Fruit fly (Drosophila melanogaster) whole organism, embryonic: ENCODE data around the gene CG34293.
A peak's percentile ranks its signal among the peaks of the same experiment; 100 is the strongest.

ENCODE experiments used
- Bdp1 ChIP-seq: fragments of 200-800 bp; sonication (Bioruptor generic); optimal IDR thresholded peaks from 3 replicates; lab custom pipeline; 2016; ENCODE audit warnings: missing biosample characterization, missing genetic modification characterization
- Bteb2 ChIP-seq: fragments of 200-800 bp; sonication (Bioruptor generic); optimal IDR thresholded peaks from 2 replicates; lab custom pipeline; 2016; ENCODE audit warnings: missing biosample characterization, missing genetic modification characterization
- CG10147 ChIP-seq: fragments of 200-800 bp; sonication (Bioruptor generic); optimal IDR thresholded peaks from 2 replicates; lab custom pipeline; 2019; ENCODE audit warnings: missing biosample characterization, mild to moderate bottlenecking, missing genetic modification characterization, moderate library complexity
- CG11504 ChIP-seq: fragments of 200-800 bp; sonication (Bioruptor generic); optimal IDR thresholded peaks from 3 replicates; lab custom pipeline; 2019; ENCODE audit warnings: missing biosample characterization, mild to moderate bottlenecking, missing genetic modification characterization, moderate library complexity
- CG11560 ChIP-seq: fragments of 200-800 bp; sonication (Bioruptor generic); IDR thresholded peaks from 3 replicates; pipeline ENCODE4 v1.3.6; 2022; ENCODE audit warnings: missing biosample characterization, missing genetic modification characterization
- CG13123 ChIP-seq: fragments of 200-800 bp; sonication (Bioruptor generic); optimal IDR thresholded peaks from 2 replicates; lab custom pipeline; 2016; ENCODE audit warnings: missing biosample characterization, missing genetic modification characterization
- CG13296 ChIP-seq: fragments of 200-800 bp; sonication (Bioruptor generic); optimal IDR thresholded peaks from 3 replicates; lab custom pipeline; 2018; ENCODE audit warnings: missing biosample characterization, mild to moderate bottlenecking, missing genetic modification characterization
- CG14014 ChIP-seq: fragments of 200-800 bp; sonication (Bioruptor generic); IDR thresholded peaks from 2 replicates; pipeline ENCODE4 v1.3.6; 2022; ENCODE audit warnings: missing biosample characterization, missing genetic modification characterization
- CG14710 ChIP-seq: fragments of 200-800 bp; sonication (Bioruptor generic); optimal IDR thresholded peaks from 3 replicates; lab custom pipeline; 2019; ENCODE audit warnings: missing biosample characterization, mild to moderate bottlenecking, missing genetic modification characterization, moderate library complexity
- CG14965 ChIP-seq: fragments of 200-800 bp; sonication (Bioruptor generic); optimal IDR thresholded peaks from 2 replicates; lab custom pipeline; 2016; ENCODE audit warnings: missing biosample characterization, missing genetic modification characterization, borderline replicate concordance
- CG15269 ChIP-seq: fragments of 200-800 bp; sonication (Bioruptor generic); optimal IDR thresholded peaks from 2 replicates; lab custom pipeline; 2018; ENCODE audit warnings: missing biosample characterization, mild to moderate bottlenecking, missing genetic modification characterization, moderate library complexity
- CG16779 ChIP-seq: fragments of 200-800 bp; sonication (Bioruptor generic); IDR thresholded peaks from 2 replicates; pipeline ENCODE4 v1.3.6; 2022; ENCODE audit warnings: missing biosample characterization, missing genetic modification characterization
- CG1792 ChIP-seq: fragments of 200-800 bp; sonication (Bioruptor generic); optimal IDR thresholded peaks from 2 replicates; lab custom pipeline; 2016; ENCODE audit warnings: missing biosample characterization, missing genetic modification characterization
- CG2712 ChIP-seq: fragments of 200-800 bp; optimal IDR thresholded peaks from 3 replicates; lab custom pipeline; 2019; ENCODE audit warnings: missing biosample characterization, mild to moderate bottlenecking, missing genetic modification characterization, moderate library complexity
- CG33557 ChIP-seq: fragments of 200-800 bp; sonication (Bioruptor generic); optimal IDR thresholded peaks from 2 replicates; lab custom pipeline; 2019; ENCODE audit warnings: missing biosample characterization, mild to moderate bottlenecking, missing genetic modification characterization, moderate library complexity
- CG4854 ChIP-seq: fragments of 200-800 bp; sonication (Bioruptor generic); optimal IDR thresholded peaks from 2 replicates; lab custom pipeline; 2016; ENCODE audit warnings: missing biosample characterization, missing genetic modification characterization, inconsistent platforms
- CG6175 ChIP-seq: fragments of 200-800 bp; sonication (Bioruptor generic); IDR thresholded peaks from 3 replicates; pipeline ENCODE4 v1.3.6; 2022; ENCODE audit warnings: missing biosample characterization, missing genetic modification characterization
- CG7357 ChIP-seq: fragments of 200-800 bp; sonication (Bioruptor generic); IDR thresholded peaks from 3 replicates; pipeline ENCODE4 v1.3.6; 2022; ENCODE audit warnings: missing biosample characterization, missing genetic modification characterization
- CG7372 ChIP-seq: fragments of 200-800 bp; sonication (Bioruptor generic); IDR thresholded peaks from 2 replicates; pipeline ENCODE4 v1.3.6; 2022; ENCODE audit warnings: missing biosample characterization, missing genetic modification characterization
- CG7556 ChIP-seq: fragments of 200-800 bp; sonication (Bioruptor generic); optimal IDR thresholded peaks from 2 replicates; lab custom pipeline; 2017; ENCODE audit warnings: missing biosample characterization, mild to moderate bottlenecking, missing genetic modification characterization
- CG7745 ChIP-seq: fragments of 200-800 bp; sonication (Bioruptor generic); optimal IDR thresholded peaks from 2 replicates; lab custom pipeline; 2018; ENCODE audit warnings: missing biosample characterization, mild to moderate bottlenecking, missing genetic modification characterization, moderate library complexity
- CG7839 ChIP-seq: fragments of 200-800 bp; sonication (Bioruptor generic); optimal IDR thresholded peaks from 3 replicates; lab custom pipeline; 2018; ENCODE audit warnings: missing biosample characterization, mild to moderate bottlenecking, missing genetic modification characterization, moderate library complexity
- CG8924 ChIP-seq: fragments of 200-800 bp; optimal IDR thresholded peaks from 3 replicates; lab custom pipeline; 2019; ENCODE audit warnings: missing biosample characterization, mild to moderate bottlenecking, missing genetic modification characterization, moderate library complexity
- CG9932 ChIP-seq: fragments of 200-800 bp; sonication (Bioruptor generic); IDR thresholded peaks from 2 replicates; pipeline ENCODE4 v1.3.6; 2022; ENCODE audit warnings: missing biosample characterization, missing genetic modification characterization
- CrebB ChIP-seq: fragments of 200-800 bp; sonication (Bioruptor generic); optimal IDR thresholded peaks from 3 replicates; lab custom pipeline; 2018; ENCODE audit warnings: missing biosample characterization, mild to moderate bottlenecking, missing genetic modification characterization
- Dip2 ChIP-seq: fragments of 200-800 bp; sonication (Bioruptor generic); IDR thresholded peaks from 2 replicates; pipeline ENCODE4 v1.3.6; 2022; ENCODE audit warnings: missing biosample characterization, missing genetic modification characterization
- ERR ChIP-seq: fragments of 200-800 bp; sonication (Bioruptor generic); optimal IDR thresholded peaks from 2 replicates; lab custom pipeline; 2016; ENCODE audit warnings: missing biosample characterization, missing genetic modification characterization
- Fer2 ChIP-seq: fragments of 200-800 bp; sonication (Bioruptor generic); optimal IDR thresholded peaks from 2 replicates; lab custom pipeline; 2018; ENCODE audit warnings: missing biosample characterization, mild to moderate bottlenecking, missing genetic modification characterization, moderate library complexity
- HLH4C ChIP-seq: fragments of 200-800 bp; sonication (Bioruptor generic); IDR thresholded peaks from 3 replicates; pipeline ENCODE4 v1.3.6; 2022; ENCODE audit warnings: missing biosample characterization, missing genetic modification characterization; ENCODE audit not compliant: partially characterized antibody
- Hr39 ChIP-seq: fragments of >200 bp; optimal IDR thresholded peaks from 2 replicates; lab custom pipeline; 2017
- Lpt ChIP-seq: fragments of >200 bp; optimal IDR thresholded peaks from 2 replicates; lab custom pipeline; 2018; ENCODE audit warnings: missing biosample characterization, missing genetic modification characterization
- NC2α ChIP-seq: fragments of 200-800 bp; sonication (Bioruptor generic); optimal IDR thresholded peaks from 2 replicates; lab custom pipeline; 2016; ENCODE audit warnings: missing biosample characterization, missing genetic modification characterization
- Rx ChIP-seq: fragments of 200-800 bp; sonication (Bioruptor generic); IDR thresholded peaks from 2 replicates; pipeline ENCODE4 v1.3.6; 2022; ENCODE audit warnings: missing biosample characterization, missing genetic modification characterization
- Side ChIP-seq: fragments of 200-800 bp; sonication (Bioruptor generic); optimal IDR thresholded peaks from 2 replicates; lab custom pipeline; 2016; ENCODE audit warnings: missing biosample characterization, missing genetic modification characterization
- Taf1 ChIP-seq: fragments of 200-800 bp; sonication (Bioruptor generic); IDR thresholded peaks from 2 replicates; pipeline ENCODE4 v1.3.6; 2022; ENCODE audit warnings: missing biosample characterization, missing genetic modification characterization
- ase ChIP-seq: fragments of 200-800 bp; sonication (Bioruptor generic); IDR thresholded peaks from 3 replicates; pipeline ENCODE4 v1.3.6; 2022; ENCODE audit warnings: missing biosample characterization, missing genetic modification characterization
- btn ChIP-seq: fragments of 200-800 bp; sonication (Bioruptor generic); optimal IDR thresholded peaks from 2 replicates; lab custom pipeline; 2016; ENCODE audit warnings: missing biosample characterization, missing genetic modification characterization
- chinmo ChIP-seq: fragments of 200-800 bp; sonication (Bioruptor generic); IDR thresholded peaks from 4 replicates; pipeline ENCODE4 v1.3.6; 2022; ENCODE audit warnings: missing biosample characterization, missing genetic modification characterization; ENCODE audit not compliant: partially characterized antibody
- esg ChIP-seq: fragments of 200-800 bp; sonication (Bioruptor generic); conservative IDR thresholded peaks from 2 replicates; pipeline ENCODE4 v1.3.6; 2022; ENCODE audit warnings: missing biosample characterization, missing genetic modification characterization
- ewg ChIP-seq: fragments of 200-800 bp; sonication (Bioruptor generic); optimal IDR thresholded peaks from 3 replicates; lab custom pipeline; 2017; ENCODE audit warnings: mild to moderate bottlenecking, missing biosample characterization, missing genetic modification reagents, missing genetic modification characterization
- fd102C ChIP-seq: fragments of 200-800 bp; sonication (Bioruptor generic); optimal IDR thresholded peaks from 2 replicates; lab custom pipeline; 2018; ENCODE audit warnings: missing biosample characterization, mild to moderate bottlenecking, missing genetic modification characterization, moderate library complexity
- gfzf ChIP-seq: fragments of 200-800 bp; sonication (Bioruptor generic); optimal IDR thresholded peaks from 2 replicates; lab custom pipeline; 2016; ENCODE audit warnings: missing biosample characterization, mild to moderate bottlenecking, missing genetic modification characterization, moderate library complexity
- gsb ChIP-seq: fragments of 200-800 bp; sonication (Bioruptor generic); IDR thresholded peaks from 2 replicates; pipeline ENCODE4 v1.3.6; 2022; ENCODE audit warnings: missing biosample characterization, missing genetic modification characterization
- lbe ChIP-seq: fragments of 200-800 bp; sonication (Bioruptor generic); optimal IDR thresholded peaks from 2 replicates; lab custom pipeline; 2016; ENCODE audit warnings: missing biosample characterization, mild to moderate bottlenecking, missing genetic modification characterization
- lilli ChIP-seq: fragments of 200-800 bp; sonication (Bioruptor generic); optimal IDR thresholded peaks from 3 replicates; lab custom pipeline; 2016; ENCODE audit warnings: missing biosample characterization, missing genetic modification characterization
- lmd ChIP-seq: fragments of 200-800 bp; sonication (Bioruptor generic); IDR thresholded peaks from 2 replicates; pipeline ENCODE4 v1.3.6; 2022; ENCODE audit warnings: missing biosample characterization, missing genetic modification characterization
- pzg ChIP-seq: fragments of 200-800 bp; sonication (Bioruptor generic); optimal IDR thresholded peaks from 3 replicates; lab custom pipeline; 2018; ENCODE audit warnings: missing biosample characterization, mild to moderate bottlenecking, missing genetic modification characterization, moderate library complexity
- salm ChIP-seq: fragments of 200-800 bp; sonication (Bioruptor generic); optimal IDR thresholded peaks from 2 replicates; lab custom pipeline; 2018; ENCODE audit warnings: missing biosample characterization, mild to moderate bottlenecking, missing genetic modification characterization
- sc ChIP-seq, 3 experiments: fragments of >200 bp in 2 of 3; fragments of 200-800 bp in 1 of 3; sonication (Bioruptor generic) in 1 of 3; optimal IDR thresholded peaks; 2 replicates in 2 of 3; 3 replicates in 1 of 3; lab custom pipeline; 2017; ENCODE audit warnings: mild to moderate bottlenecking in 1 of 3, missing biosample characterization in 1 of 3, missing genetic modification characterization in 1 of 3, missing genetic modification reagents in 1 of 3
- so ChIP-seq: fragments of 200-800 bp; sonication (Bioruptor generic); IDR thresholded peaks from 3 replicates; pipeline ENCODE4 v1.3.6; 2022; ENCODE audit warnings: missing biosample characterization, missing genetic modification characterization
- sug ChIP-seq: fragments of 200-800 bp; optimal IDR thresholded peaks from 2 replicates; lab custom pipeline; 2019; ENCODE audit warnings: missing biosample characterization, mild to moderate bottlenecking, missing genetic modification characterization, moderate library complexity
- unc-4 ChIP-seq: fragments of 200-800 bp; sonication (Bioruptor generic); IDR thresholded peaks from 2 replicates; pipeline ENCODE4 v1.3.6; 2022; ENCODE audit warnings: missing biosample characterization, missing genetic modification characterization; ENCODE audit not compliant: partially characterized antibody

CG34293 gene

DNA sequence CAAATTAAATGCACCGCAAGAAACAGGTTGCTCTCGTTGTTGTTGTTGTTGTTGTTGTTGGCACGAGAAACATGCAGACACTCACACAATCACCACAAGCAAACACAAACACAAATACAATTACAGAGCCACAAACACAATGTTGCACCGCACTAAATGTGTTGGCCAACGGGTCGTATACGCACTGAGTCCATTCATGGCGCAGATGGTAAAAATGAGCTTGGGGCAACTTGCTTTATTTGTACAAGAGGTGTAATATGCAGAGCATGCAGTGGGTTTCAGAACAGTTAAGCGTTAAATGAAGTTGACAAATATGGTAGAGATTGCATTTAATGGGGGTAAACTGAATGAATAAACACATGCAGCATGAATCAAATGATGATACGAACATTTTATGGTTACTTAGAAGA, 27.5 kb downstream of the CG34293 start (continued):
- TF ChIP-seq Bteb2 (GFP tag; lab: Kevin White, UChicago), result no peak
- TF ChIP-seq CG33557 (GFP tag; lab: Kevin White, UChicago), result peak; percentile 43
- peak; percentile 41 for TF ChIP-seq CG7372 (GFP tag; lab: Robert Waterston, UW)
- no peak for TF ChIP-seq HLH4C (GFP tag; lab: Robert Waterston, UW)
- TF ChIP-seq salm, result peak; percentile 48
- no peak for TF ChIP-seq CG13123 (GFP tag; lab: Kevin White, UChicago)
- no peak for TF ChIP-seq NC2α
- TF ChIP-seq CG7839 (tag; lab: Kevin White, UChicago), result no peak
- TF ChIP-seq fd102C (GFP tag; lab: Kevin White, UChicago), result no peak
- peak; percentile 9 for TF ChIP-seq btn (GFP tag; lab: Kevin White, UChicago)
- no peak for TF ChIP-seq Taf1 (GFP tag; lab: Robert Waterston, UW)
- TF ChIP-seq ewg (GFP tag; lab: Kevin White, UChicago), result peak; percentile 22
- no peak for TF ChIP-seq ase (GFP tag; lab: Robert Waterston, UW)
- TF ChIP-seq CG2712 (tag; lab: Kevin White, UChicago), result peak; percentile 19
- TF ChIP-seq unc-4, result no peak
- TF ChIP-seq CG16779 (GFP tag; lab: Robert Waterston, UW), result no peak
- no peak for TF ChIP-seq CG1792 (GFP tag; lab: Kevin White, UChicago)
- no peak for TF ChIP-seq Bdp1 (GFP tag; lab: Kevin White, UChicago)
- TF ChIP-seq CG9932 (GFP tag; lab: Robert Waterston, UW), result no peak
- no peak for TF ChIP-seq CG13296 (GFP tag; lab: Kevin White, UChicago)
- peak; percentile 8 for TF ChIP-seq CG15269 (tag; lab: Kevin White, UChicago)
- TF ChIP-seq CG14710 (tag; lab: Kevin White, UChicago), result peak; percentile 26
- no peak for TF ChIP-seq CG11560 (tag; lab: Robert Waterston, UW)
- no peak for TF ChIP-seq chinmo (GFP tag; lab: Robert Waterston, UW)
- no peak for TF ChIP-seq CG6175 (GFP tag; lab: Robert Waterston, UW)
- peak; percentile 50 for TF ChIP-seq CrebB (tag; lab: Kevin White, UChicago)
- TF ChIP-seq CG7556 (GFP tag; lab: Kevin White, UChicago), result peak; percentile 41
- no peak for TF ChIP-seq Side
- no peak for TF ChIP-seq lbe
- TF ChIP-seq sc (optimal IDR thresholded peaks at IDR 0.05; lab: Kevin White, UChicago), result no peak
- peak; percentile 60 for TF ChIP-seq sc (GFP tag; optimal IDR thresholded peaks at IDR 0.05; lab: Kevin White, UChicago)
- no peak for TF ChIP-seq Dip2 (GFP tag; lab: Robert Waterston, UW)
- peak; percentile 62 for TF ChIP-seq CG11504 (tag; lab: Kevin White, UChicago)
- no peak for TF ChIP-seq gsb
- TF ChIP-seq Fer2 (tag; lab: Kevin White, UChicago), result no peak
- TF ChIP-seq esg, result no peak
- no peak for TF ChIP-seq so (GFP tag; lab: Robert Waterston, UW)
- no peak for TF ChIP-seq CG7357 (GFP tag; lab: Robert Waterston, UW)
- TF ChIP-seq lilli (GFP tag; lab: Kevin White, UChicago), result no peak
- TF ChIP-seq CG7745 (tag; lab: Kevin White, UChicago), result no peak
- no peak for TF ChIP-seq ERR (GFP tag; lab: Kevin White, UChicago)
- TF ChIP-seq lmd (GFP tag; lab: Robert Waterston, UW), result no peak
- no peak for TF ChIP-seq CG4854 (GFP tag; lab: Kevin White, UChicago)
- TF ChIP-seq Hr39 (lab: Kevin White, UChicago), result no peak
- no peak for TF ChIP-seq sug (tag; lab: Kevin White, UChicago)
- no peak for TF ChIP-seq Lpt (GFP tag; lab: Kevin White, UChicago)
- no peak for TF ChIP-seq CG14965 (GFP tag; lab: Kevin White, UChicago)
- no peak for TF ChIP-seq pzg (GFP tag; lab: Kevin White, UChicago)
- peak; percentile 24 for TF ChIP-seq CG8924 (tag; lab: Kevin White, UChicago)
- no peak for TF ChIP-seq Rx (GFP tag; lab: Robert Waterston, UW)
- no peak for TF ChIP-seq CG10147 (GFP tag; lab: Kevin White, UChicago)
- TF ChIP-seq CG14014, result no peak
- TF ChIP-seq gfzf (GFP tag; lab: Kevin White, UChicago), result no peak
